Worm (Caenorhabditis elegans): ENCODE measurements around the gene nhr-76.

- no peak for TF ChIP-seq lin-11 (tag; optimal IDR thresholded peaks at IDR 0.05)
- no peak for TF ChIP-seq nhr-25 (tag; optimal IDR thresholded peaks at IDR 0.05)
- no peak for TF ChIP-seq fos-1 (tag; optimal IDR thresholded peaks at IDR 0.05)
- TF ChIP-seq ztf-11 (tag; optimal IDR thresholded peaks at IDR 0.05), result no peak
- TF ChIP-seq unc-62 (GFP tag; optimal IDR thresholded peaks at IDR 0.05), result no peak
- no peak for TF ChIP-seq nhr-237 (tag; optimal IDR thresholded peaks at IDR 0.05)
- TF ChIP-seq zag-1 (tag; optimal IDR thresholded peaks at IDR 0.05), result no peak
- no peak for TF ChIP-seq lin-39 (tag; optimal IDR thresholded peaks at IDR 0.05)
- TF ChIP-seq alr-1 (tag; optimal IDR thresholded peaks at IDR 0.05), result no peak
- TF ChIP-seq unc-39 (tag; optimal IDR thresholded peaks at IDR 0.05), result no peak
- peak; percentile 50 for TF ChIP-seq ama-1 (optimal IDR thresholded peaks at IDR 0.05)
- TF ChIP-seq nhr-10 (tag; optimal IDR thresholded peaks at IDR 0.05), result no peak
- no peak for TF ChIP-seq nhr-11 (tag; optimal IDR thresholded peaks at IDR 0.05)
Observed at ce11 chrIV:658497-659177, 31.3 kb downstream of the nhr-76 start.
